Fruit fly (Drosophila melanogaster): ENCODE measurements around the gene nau.

Gene nau

dm6 chr3R:23728086-23728485 lies 9.9 kb upstream of the nau start (continued):
- no peak for TF ChIP-seq CG16813 (GFP tag; IDR thresholded peaks at IDR 0.05; ENCODE audit: partially characterized antibody)
- 0 out of 2 replicates have a peak, but pooled peaks have one; percentile 6 for TF ChIP-seq sob (GFP tag; IDR thresholded peaks at IDR 0.05)
- TF ChIP-seq Kr (GFP tag; optimal IDR thresholded peaks at IDR 0.05), result no peak
- TF ChIP-seq CG7271 (tag; optimal IDR thresholded peaks at IDR 0.05), result no peak
- TF ChIP-seq Hsf (GFP tag; optimal IDR thresholded peaks at IDR 0.05), result no peak
- TF ChIP-seq CG4360 (GFP tag; IDR thresholded peaks at IDR 0.05), result no peak
- no peak for TF ChIP-seq CG18476 (GFP tag; optimal IDR thresholded peaks at IDR 0.05)
- peak; percentile 28 for TF ChIP-seq CG15514 (GFP tag; optimal IDR thresholded peaks at IDR 0.05)
- TF ChIP-seq Adf1 (GFP tag; IDR thresholded peaks at IDR 0.05), result 0 out of 2 replicates have a peak, but pooled peaks have one; percentile 19
- no peak for TF ChIP-seq zf30C (GFP tag; optimal IDR thresholded peaks at IDR 0.05)
- no peak for TF ChIP-seq CG2678 (tag; optimal IDR thresholded peaks at IDR 0.05)
- TF ChIP-seq bcd (GFP tag; optimal IDR thresholded peaks at IDR 0.05), result no peak
- peak; percentile 41 for TF ChIP-seq sens (GFP tag)
- TF ChIP-seq CG1529 (GFP tag; optimal IDR thresholded peaks at IDR 0.05), result no peak
- TF ChIP-seq D19B (GFP tag; optimal IDR thresholded peaks at IDR 0.05), result no peak
- TF ChIP-seq sqz (GFP tag; optimal IDR thresholded peaks at IDR 0.05), result no peak
- TF ChIP-seq CG8089 (GFP tag; optimal IDR thresholded peaks at IDR 0.05), result no peak
- TF ChIP-seq CG18619 (GFP tag; optimal IDR thresholded peaks at IDR 0.05), result no peak
- TF ChIP-seq vvl (GFP tag; IDR thresholded peaks at IDR 0.05), result 0 out of 2 replicates have a peak, but pooled peaks have one; percentile 27
- no peak for TF ChIP-seq Stat92E (GFP tag; optimal IDR thresholded peaks at IDR 0.05)
- TF ChIP-seq pan (optimal IDR thresholded peaks at IDR 0.05), result no peak
- TF ChIP-seq pan (GFP tag; optimal IDR thresholded peaks at IDR 0.05 in 1 of 2, IDR thresholded peaks at IDR 0.05 in 1 of 2), result no peak
- no peak for TF ChIP-seq amos (GFP tag; IDR thresholded peaks at IDR 0.05; ENCODE audit: partially characterized antibody)
- no peak for TF ChIP-seq CG30431 (GFP tag; optimal IDR thresholded peaks at IDR 0.05)
- peak; percentile 88 for TF ChIP-seq nom (GFP tag; optimal IDR thresholded peaks at IDR 0.05)
- TF ChIP-seq Ptx1 (GFP tag; IDR thresholded peaks at IDR 0.05), result no peak
- no peak for TF ChIP-seq CG17361 (GFP tag; IDR thresholded peaks at IDR 0.05)
- no peak for TF ChIP-seq CG31224 (GFP tag; IDR thresholded peaks at IDR 0.05)
- TF ChIP-seq CG3838 (GFP tag; optimal IDR thresholded peaks at IDR 0.05), result no peak
- TF ChIP-seq da (GFP tag; optimal IDR thresholded peaks at IDR 0.05), result no peak
- TF ChIP-seq gfzf (GFP tag; optimal IDR thresholded peaks at IDR 0.05), result no peak
- TF ChIP-seq Drgx (GFP tag; IDR thresholded peaks at IDR 0.05), result peak; percentile 51; the same call in 1 of the 2 replicates
- TF ChIP-seq vnd (GFP tag; IDR thresholded peaks at IDR 0.05; ENCODE audit: partially characterized antibody), result no peak
- 0 out of 2 replicates have a peak, but pooled peaks have one; percentile 9 for TF ChIP-seq nerfin-2 (GFP tag; IDR thresholded peaks at IDR 0.05; ENCODE audit: partially characterized antibody)
- TF ChIP-seq Bteb2 (GFP tag; optimal IDR thresholded peaks at IDR 0.05), result no peak
- TF ChIP-seq stc (GFP tag; IDR thresholded peaks at IDR 0.05), result no peak
- TF ChIP-seq Rx (GFP tag; IDR thresholded peaks at IDR 0.05), result no peak
- no peak for TF ChIP-seq CG16815 (GFP tag; optimal IDR thresholded peaks at IDR 0.05)
- no peak for TF ChIP-seq Abd-B (GFP tag; optimal IDR thresholded peaks at IDR 0.05)
- TF ChIP-seq CG6765 (GFP tag; optimal IDR thresholded peaks at IDR 0.05), result no peak
- TF ChIP-seq jing (GFP tag; optimal IDR thresholded peaks at IDR 0.05), result no peak
- TF ChIP-seq run (tag; optimal IDR thresholded peaks at IDR 0.05), result no peak
- TF ChIP-seq CG32532 (GFP tag; IDR thresholded peaks at IDR 0.05), result 0 out of 2 replicates have a peak, but pooled peaks have one; percentile 18
- TF ChIP-seq CG10366 (GFP tag; IDR thresholded peaks at IDR 0.05), result no peak
- no peak for TF ChIP-seq ato (GFP tag; IDR thresholded peaks at IDR 0.05; ENCODE audit: partially characterized antibody)
- TF ChIP-seq shn (GFP tag; optimal IDR thresholded peaks at IDR 0.05), result no peak
- TF ChIP-seq Mad (GFP tag; optimal IDR thresholded peaks at IDR 0.05), result no peak
- no peak for TF ChIP-seq NFAT (GFP tag; IDR thresholded peaks at IDR 0.05)
- TF ChIP-seq Mes4 (GFP tag; optimal IDR thresholded peaks at IDR 0.05), result no peak
- no peak for TF ChIP-seq Atf6 (GFP tag; IDR thresholded peaks at IDR 0.05)
- no peak for TF ChIP-seq CG11504 (tag; optimal IDR thresholded peaks at IDR 0.05)
